Worm (Caenorhabditis elegans): ENCODE results near the gene sodh-2.
A peak's percentile ranks its signal among the peaks of the same experiment; 100 is the strongest.

Gene sodh-2

DNA sequence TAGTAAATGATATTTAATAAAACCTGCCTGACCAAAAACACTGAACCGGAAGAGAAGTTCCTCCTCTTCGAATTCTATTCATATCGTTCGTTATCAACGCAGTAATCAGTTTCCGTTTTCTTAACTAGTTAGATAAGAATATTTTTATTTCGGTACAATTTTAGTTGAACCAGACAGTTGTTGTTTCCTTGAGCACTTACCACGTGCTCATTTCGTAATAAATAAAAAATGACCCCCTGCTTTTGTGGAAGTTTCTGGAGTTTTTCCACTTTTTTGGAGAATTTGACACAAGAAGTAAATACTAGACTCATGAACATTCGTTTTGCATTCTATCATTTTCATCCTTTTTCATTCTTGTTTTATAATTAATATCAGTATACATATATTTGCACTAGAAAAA, 37.3 kb downstream of the sodh-2 start (continued):
- TF ChIP-seq ZK337.2 (GFP tag; IDR thresholded peaks at IDR 0.05) (no peak), daf-16 (GFP tag; optimal IDR thresholded peaks at IDR 0.05) (no peak), daf-16 (tag; optimal IDR thresholded peaks at IDR 0.05) (peak; percentile 52), nhr-42 (GFP tag; IDR thresholded peaks at IDR 0.05) (no peak)

DNA sequence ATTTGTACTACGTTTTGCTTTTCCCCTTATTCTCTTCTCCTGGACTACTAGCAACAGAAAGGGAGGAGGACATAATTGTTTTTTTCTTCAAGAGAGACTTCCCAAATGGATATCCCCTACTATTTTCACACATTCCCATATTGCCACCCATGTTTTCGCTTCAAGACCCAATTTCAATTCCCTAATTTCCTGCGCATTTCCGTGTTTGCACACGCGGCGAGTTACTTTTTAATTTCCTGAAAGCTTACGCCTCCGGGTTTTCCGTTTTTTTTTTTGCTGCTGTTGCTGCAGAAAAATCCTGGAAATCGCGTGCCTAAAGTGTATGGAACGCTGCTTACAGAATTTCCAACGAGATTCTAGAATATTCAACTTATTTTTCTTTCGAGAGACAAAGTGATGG, 38.7 kb downstream of the sodh-2 start:
- peak; percentile 51 for TF ChIP-seq aha-1 (tag)
- peak in 1 of 2 experiments; percentile 93 for TF ChIP-seq unc-62 (GFP tag; optimal IDR thresholded peaks at IDR 0.05 in 1 of 2)
- TF ChIP-seq unc-62 (tag; optimal IDR thresholded peaks at IDR 0.05) = no peak
- no peak for TF ChIP-seq dmd-6 (GFP tag; IDR thresholded peaks at IDR 0.05)

DNA sequence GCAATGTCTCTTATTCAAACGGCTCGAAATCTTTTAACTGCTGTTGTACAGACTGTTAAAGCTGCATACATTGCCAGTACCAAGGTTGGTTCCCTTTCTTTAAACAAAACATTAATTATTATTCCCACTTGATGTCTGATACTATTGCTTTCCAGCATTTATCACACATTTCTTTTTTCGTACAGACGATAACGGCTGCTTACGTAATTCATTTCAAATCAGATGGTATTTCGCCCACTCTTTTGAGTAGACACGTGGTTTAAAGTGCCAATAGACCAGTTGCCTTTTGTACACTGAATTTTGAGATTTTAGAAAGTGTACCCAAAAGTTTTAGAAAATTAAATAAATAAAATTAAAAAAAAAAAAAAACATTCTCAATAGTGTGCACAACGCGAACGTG, 41.6 kb downstream of the sodh-2 start:
- TF ChIP-seq hlh-30 (tag; optimal IDR thresholded peaks at IDR 0.05; ENCODE audit: insufficient read depth) = peak; percentile 59
- TF ChIP-seq nhr-76 (tag; optimal IDR thresholded peaks at IDR 0.05) = no peak
- TF ChIP-seq mdt-29 (GFP tag; IDR thresholded peaks at IDR 0.05) = no peak
- TF ChIP-seq sdz-12 (GFP tag; optimal IDR thresholded peaks at IDR 0.05) = no peak
- TF ChIP-seq dmd-6 (GFP tag; IDR thresholded peaks at IDR 0.05) = peak; percentile 36
- TF ChIP-seq nhr-48 (tag; optimal IDR thresholded peaks at IDR 0.05) = no peak
- TF ChIP-seq mxl-2 (GFP tag; conservative IDR thresholded peaks at IDR 0.05) = no peak
- peak; percentile 31 for TF ChIP-seq dve-1 (tag; optimal IDR thresholded peaks at IDR 0.05; ENCODE audit: insufficient read depth)
- TF ChIP-seq daf-16 (GFP tag; optimal IDR thresholded peaks at IDR 0.05) = no peak
- peak; percentile 59 for TF ChIP-seq daf-16 (tag; optimal IDR thresholded peaks at IDR 0.05)
- peak; percentile 10 for TF ChIP-seq pqm-1 (tag; optimal IDR thresholded peaks at IDR 0.05)
- TF ChIP-seq hlh-11 (tag; optimal IDR thresholded peaks at IDR 0.05) = peak; percentile 32
- TF ChIP-seq lin-38 (GFP tag; IDR thresholded peaks at IDR 0.05) = no peak
- no peak for TF ChIP-seq mep-1 (tag; optimal IDR thresholded peaks at IDR 0.05)

DNA sequence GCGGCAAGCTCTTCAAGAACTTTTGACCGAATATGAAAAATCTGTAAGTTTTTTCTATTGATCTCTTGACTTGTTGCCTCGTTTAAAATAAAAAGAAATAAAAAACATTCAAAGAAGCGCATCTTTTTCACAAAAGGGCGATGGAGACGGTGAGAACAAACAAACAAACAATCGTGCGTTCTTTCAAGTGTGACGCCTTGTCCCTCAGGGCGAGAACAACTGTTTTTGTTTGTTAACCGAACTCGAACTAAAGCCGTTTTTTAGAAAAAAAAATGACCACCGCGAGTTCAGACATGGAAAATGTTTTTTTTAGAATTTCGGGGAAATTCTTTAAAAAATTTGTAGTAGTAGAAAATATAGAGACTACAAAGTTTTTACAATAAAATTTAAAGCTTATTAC, 44.1 kb downstream of the sodh-2 start:
- TF ChIP-seq hlh-11 (tag; optimal IDR thresholded peaks at IDR 0.05) = no peak
- TF ChIP-seq pha-4 (GFP tag; IDR thresholded peaks at IDR 0.05) = no peak
- peak; percentile 50 for TF ChIP-seq pha-4 (tag; optimal IDR thresholded peaks at IDR 0.05)
- peak in 1 of 2 experiments; percentile 86 for TF ChIP-seq unc-62 (GFP tag; optimal IDR thresholded peaks at IDR 0.05 in 1 of 2)
- TF ChIP-seq unc-62 (tag; optimal IDR thresholded peaks at IDR 0.05) = no peak

DNA sequence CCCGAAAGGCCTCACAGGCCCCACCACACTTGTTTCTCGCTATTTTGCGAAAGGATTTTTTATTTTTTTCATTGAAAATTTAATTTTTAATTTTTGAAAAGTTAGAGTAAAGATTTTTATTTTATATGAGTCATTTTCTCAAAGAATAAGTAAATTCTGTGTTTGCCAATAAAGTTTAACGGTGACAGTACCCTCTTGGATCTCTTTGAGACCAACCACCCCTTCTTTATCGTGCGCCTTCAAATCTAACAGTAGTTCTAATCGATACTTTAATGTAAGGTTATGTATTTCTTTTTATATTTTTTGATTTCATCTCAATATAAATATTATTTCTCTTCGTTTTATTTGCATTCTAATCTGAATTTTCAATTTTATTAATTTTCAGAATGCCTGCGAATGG, 45.6 kb downstream of the sodh-2 start, which contains the start of gene hmp-1:
TSS of gene hmp-1 (plus strand) at position 380 of the 400 bp plus-strand sequence.
- no peak for TF ChIP-seq hmg-1.1 (GFP tag; IDR thresholded peaks at IDR 0.05)
- no peak for TF ChIP-seq nhr-25 (tag; optimal IDR thresholded peaks at IDR 0.05; ENCODE audit: borderline replicate concordance, insufficient read depth)
- TF ChIP-seq aha-1 (tag) = peak; percentile 9
- TF ChIP-seq zag-1 (tag; optimal IDR thresholded peaks at IDR 0.05) = no peak

ce11 chrV:11844828-11845227, 46.2 kb downstream of the sodh-2 start:
- TF ChIP-seq unc-62 (GFP tag; optimal IDR thresholded peaks at IDR 0.05 in 1 of 2) = peak in 1 of 2 experiments; percentile 89
- no peak for TF ChIP-seq unc-62 (tag; optimal IDR thresholded peaks at IDR 0.05)
- TF ChIP-seq nhr-6 (tag; optimal IDR thresholded peaks at IDR 0.05) = peak; percentile 89
- peak; percentile 30 for TF ChIP-seq mxl-3 (GFP tag; optimal IDR thresholded peaks at IDR 0.05)
- peak; percentile 52 for TF ChIP-seq mep-1 (tag; optimal IDR thresholded peaks at IDR 0.05)
- TF ChIP-seq F10B5.3 (tag; optimal IDR thresholded peaks at IDR 0.05) = no peak
- TF ChIP-seq hmg-1.1 (GFP tag; IDR thresholded peaks at IDR 0.05) = peak; percentile 61
- TF ChIP-seq rbr-2 (tag; optimal IDR thresholded peaks at IDR 0.05) = peak; percentile 23
- TF ChIP-seq set-16 (GFP tag; IDR thresholded peaks at IDR 0.05) = peak; percentile 58
- TF ChIP-seq pqm-1 (tag; optimal IDR thresholded peaks at IDR 0.05) = peak; percentile 45
- 0 out of 2 replicates have a peak, but pooled peaks have one; percentile 30 for TF ChIP-seq T26A8.4 (GFP tag; IDR thresholded peaks at IDR 0.05)
- TF ChIP-seq nhr-11 (tag; optimal IDR thresholded peaks at IDR 0.05) = no peak
- peak; percentile 72 for TF ChIP-seq hlh-11 (tag; optimal IDR thresholded peaks at IDR 0.05)
- peak; percentile 34 for TF ChIP-seq mes-2 (tag; optimal IDR thresholded peaks at IDR 0.05; ENCODE audit: poor library complexity, severe bottlenecking)
- TF ChIP-seq egl-43 (GFP tag; IDR thresholded peaks at IDR 0.05) = peak; percentile 77
- TF ChIP-seq hlh-30 (tag; optimal IDR thresholded peaks at IDR 0.05; ENCODE audit: insufficient read depth) = peak; percentile 23
- peak; percentile 14 for TF ChIP-seq duxl-1 (tag; optimal IDR thresholded peaks at IDR 0.05; ENCODE audit: poor library complexity)
- no peak for TF ChIP-seq zfp-3 (GFP tag; conservative IDR thresholded peaks at IDR 0.05)
- TF ChIP-seq mdl-1 (tag; optimal IDR thresholded peaks at IDR 0.05) = peak in 1 of 2 experiments; percentile 43
- no peak for TF ChIP-seq ZK337.2 (GFP tag; IDR thresholded peaks at IDR 0.05)
- TF ChIP-seq ctbp-1 (GFP tag; IDR thresholded peaks at IDR 0.05) = peak; percentile 55; the same call in 1 of the 2 replicates
- TF ChIP-seq lsy-2 (tag; optimal IDR thresholded peaks at IDR 0.05) = peak in 1 of 2 experiments; percentile 51

All from whole organism, L4 larva.